Fruit fly (Drosophila melanogaster) whole organism, embryonic: ENCODE results near the gene CG13829.

Experiments
- Atf-2 ChIP-seq: fragments of 200-800 bp; sonication (Bioruptor generic); optimal IDR thresholded peaks from 2 replicates; lab custom pipeline; 2016; ENCODE audit warnings: missing biosample characterization, missing genetic modification characterization
- Awh ChIP-seq: fragments of 200-800 bp; sonication (Bioruptor generic); IDR thresholded peaks from 2 replicates; pipeline ENCODE4, ENCODE4 v1.3.6; 2022; ENCODE audit warnings: missing biosample characterization, missing genetic modification characterization
- Blimp-1 ChIP-seq: fragments of 200-800 bp; sonication (Bioruptor generic); optimal IDR thresholded peaks from 3 replicates; lab custom pipeline; 2018; ENCODE audit warnings: missing biosample characterization, missing genetic modification characterization, mild to moderate bottlenecking, moderate library complexity, missing genetic modification reagents
- CG10959 ChIP-seq: fragments of 200-800 bp; sonication (Bioruptor generic); IDR thresholded peaks from 2 replicates; pipeline ENCODE4 v1.3.6; 2022; ENCODE audit warnings: missing biosample characterization, missing genetic modification characterization
- CG11398 ChIP-seq: fragments of 200-800 bp; sonication (Bioruptor generic); optimal IDR thresholded peaks from 2 replicates; lab custom pipeline; 2016; ENCODE audit warnings: missing biosample characterization, missing genetic modification characterization
- CG11695 ChIP-seq: fragments of 200-800 bp; sonication (Bioruptor generic); IDR thresholded peaks from 3 replicates; pipeline ENCODE4 v1.3.6; 2022; ENCODE audit warnings: missing biosample characterization, missing genetic modification characterization
- CG1529 ChIP-seq: fragments of 200-800 bp; sonication (Bioruptor generic); optimal IDR thresholded peaks from 3 replicates; lab custom pipeline; 2018; ENCODE audit warnings: missing biosample characterization, missing genetic modification characterization
- CG17361 ChIP-seq: fragments of 200-800 bp; sonication (Bioruptor generic); IDR thresholded peaks from 3 replicates; pipeline ENCODE4 v1.3.6; 2022; ENCODE audit warnings: missing biosample characterization, missing genetic modification characterization
- CG17612 ChIP-seq: fragments of 200-800 bp; sonication (Bioruptor generic); IDR thresholded peaks from 2 replicates; pipeline ENCODE4 v1.3.6; 2022; ENCODE audit warnings: missing biosample characterization, missing genetic modification characterization
- CG1792 ChIP-seq: fragments of 200-800 bp; sonication (Bioruptor generic); optimal IDR thresholded peaks from 2 replicates; lab custom pipeline; 2016; ENCODE audit warnings: missing biosample characterization, missing genetic modification characterization
- CG2202 ChIP-seq: fragments of 200-800 bp; sonication (Bioruptor generic); optimal IDR thresholded peaks from 2 replicates; lab custom pipeline; 2018; ENCODE audit warnings: missing biosample characterization, mild to moderate bottlenecking, missing genetic modification characterization
- CG3065 ChIP-seq: fragments of 200-800 bp; sonication (Bioruptor generic); optimal IDR thresholded peaks from 2 replicates; lab custom pipeline; 2016; ENCODE audit warnings: missing biosample characterization, missing genetic modification characterization
- CG4328 ChIP-seq: fragments of 200-800 bp; sonication (Bioruptor generic); optimal IDR thresholded peaks from 3 replicates; lab custom pipeline; 2017; ENCODE audit warnings: missing biosample characterization, missing genetic modification reagents, missing genetic modification characterization
- CG7786 ChIP-seq: fragments of 200-800 bp; sonication (Bioruptor generic); optimal IDR thresholded peaks from 2 replicates; lab custom pipeline; 2016; ENCODE audit warnings: missing biosample characterization, missing genetic modification characterization
- CG9215 ChIP-seq: fragments of 200-800 bp; sonication (Bioruptor generic); IDR thresholded peaks from 2 replicates; pipeline ENCODE4 v1.3.6; 2022; ENCODE audit warnings: missing biosample characterization, missing genetic modification characterization
- CG9797 ChIP-seq: fragments of 200-800 bp; sonication (Bioruptor generic); optimal IDR thresholded peaks from 3 replicates; lab custom pipeline; 2018; ENCODE audit warnings: missing biosample characterization, mild to moderate bottlenecking, missing genetic modification characterization
- CG9876 ChIP-seq: fragments of 200-800 bp; sonication (Bioruptor generic); optimal IDR thresholded peaks from 2 replicates; lab custom pipeline; 2016; ENCODE audit warnings: missing biosample characterization, missing genetic modification characterization
- CHES-1-like ChIP-seq: fragments of 200-800 bp; sonication (Bioruptor generic); optimal IDR thresholded peaks from 2 replicates; lab custom pipeline; 2016; ENCODE audit warnings: missing biosample characterization, missing genetic modification characterization
- D ChIP-seq, 2 experiments: fragments of 200-800 bp in 1 of 2; fragments of >200 bp in 1 of 2; sonication (Bioruptor generic) in 1 of 2; optimal IDR thresholded peaks; 2 replicates in 1 of 2; 3 replicates in 1 of 2; lab custom pipeline; 2017; ENCODE audit warnings: mild to moderate bottlenecking in 1 of 2, missing biosample characterization in 1 of 2, missing genetic modification characterization in 1 of 2, missing genetic modification reagents in 1 of 2
- GATAe ChIP-seq: fragments of 200-800 bp; sonication (Bioruptor generic); conservative IDR thresholded peaks from 2 replicates; pipeline ENCODE4 v1.3.6; 2022; ENCODE audit warnings: missing biosample characterization, missing genetic modification characterization
- Hr78 ChIP-seq, 2 experiments: fragments of 200-800 bp in 1 of 2; fragments of >200 bp in 1 of 2; sonication (Bioruptor generic) in 1 of 2; optimal IDR thresholded peaks; 2 replicates each; lab custom pipeline; 2017 to 2019; ENCODE audit warnings: missing biosample characterization in 2 of 2, missing genetic modification characterization in 2 of 2, mild to moderate bottlenecking in 1 of 2, moderate library complexity in 1 of 2
- MBD-R2 ChIP-seq: fragments of 200-800 bp; sonication (Bioruptor generic); IDR thresholded peaks from 2 replicates; pipeline ENCODE4 v1.3.6; 2022; ENCODE audit warnings: missing biosample characterization, missing genetic modification characterization
- Ssrp ChIP-seq: fragments of 200-800 bp; sonication (Bioruptor generic); optimal IDR thresholded peaks from 2 replicates; lab custom pipeline; 2018; ENCODE audit warnings: missing biosample characterization, mild to moderate bottlenecking, missing genetic modification characterization, moderate library complexity
- Tbp ChIP-seq: fragments of >200 bp; optimal IDR thresholded peaks from 2 replicates; lab custom pipeline; 2018; ENCODE audit warnings: missing biosample characterization, missing genetic modification characterization
- Usf ChIP-seq: fragments of 200-800 bp; sonication (Bioruptor generic); optimal IDR thresholded peaks from 2 replicates; lab custom pipeline; 2017; ENCODE audit warnings: missing genotype, missing biosample characterization, missing genetic modification characterization
- abd-A ChIP-seq: fragments of 200-800 bp; sonication (Bioruptor generic); optimal IDR thresholded peaks from 3 replicates; lab custom pipeline; 2019; ENCODE audit warnings: missing biosample characterization, mild to moderate bottlenecking, missing genetic modification characterization, moderate library complexity
- br ChIP-seq: fragments of >200 bp; optimal IDR thresholded peaks from 2 replicates; lab custom pipeline; 2017
- chif ChIP-seq, 2 experiments: fragments of 200-800 bp; sonication (Bioruptor generic); optimal IDR thresholded peaks; 3 replicates each; lab custom pipeline; 2016; ENCODE audit warnings: missing biosample characterization in 2 of 2, missing genetic modification characterization in 2 of 2
- corto ChIP-seq: fragments of 200-800 bp; sonication (Bioruptor generic); optimal IDR thresholded peaks from 2 replicates; lab custom pipeline; 2016; ENCODE audit warnings: missing biosample characterization, mild to moderate bottlenecking, missing genetic modification characterization, moderate library complexity
- dm ChIP-seq: fragments of 200-800 bp; sonication (Bioruptor generic); optimal IDR thresholded peaks from 3 replicates; lab custom pipeline; 2016; ENCODE audit warnings: missing biosample characterization, missing genetic modification characterization
- ftz-f1 ChIP-seq: fragments of 200-800 bp; sonication (Bioruptor generic); optimal IDR thresholded peaks from 2 replicates; lab custom pipeline; 2016; ENCODE audit warnings: missing biosample characterization, missing genetic modification characterization
- gcm ChIP-seq: fragments of 200-800 bp; sonication (Bioruptor generic); optimal IDR thresholded peaks from 2 replicates; lab custom pipeline; 2019; ENCODE audit warnings: missing biosample characterization, mild to moderate bottlenecking, missing genetic modification characterization, moderate library complexity
- gt ChIP-seq: fragments of 200-800 bp; sonication (Bioruptor generic); IDR thresholded peaks from 2 replicates; pipeline ENCODE4 v1.3.6; 2022; ENCODE audit warnings: missing biosample characterization, missing genetic modification characterization
- hb ChIP-seq: fragments of 200-800 bp; sonication (Bioruptor generic); IDR thresholded peaks from 3 replicates; pipeline ENCODE4 v1.3.6; 2022; ENCODE audit warnings: missing biosample characterization, missing genetic modification characterization; ENCODE audit not compliant: partially characterized antibody
- nerfin-2 ChIP-seq: fragments of 200-800 bp; sonication (Bioruptor generic); IDR thresholded peaks from 2 replicates; pipeline ENCODE4 v1.3.6; 2022; ENCODE audit warnings: missing biosample characterization, missing genetic modification characterization; ENCODE audit not compliant: partially characterized antibody
- peb ChIP-seq: fragments of 200-800 bp; sonication (Bioruptor generic); IDR thresholded peaks from 2 replicates; pipeline ENCODE4 v1.3.6; 2022; ENCODE audit warnings: missing biosample characterization, missing genetic modification characterization
- psq ChIP-seq: fragments of 200-800 bp; sonication (Bioruptor generic); optimal IDR thresholded peaks from 2 replicates; lab custom pipeline; 2017; ENCODE audit warnings: missing biosample characterization, missing genetic modification characterization
- ro ChIP-seq: fragments of 200-800 bp; sonication (Bioruptor generic); IDR thresholded peaks from 2 replicates; pipeline ENCODE4 v1.3.6; 2022; ENCODE audit warnings: missing biosample characterization, missing genetic modification characterization
- sens ChIP-seq: fragments of 200-800 bp; sonication (Bioruptor generic); peaks from one replicate; lab custom pipeline; 2016; ENCODE audit warnings: missing biosample characterization, missing genetic modification characterization
- sens-2 ChIP-seq: fragments of 200-800 bp; sonication (Bioruptor generic); IDR thresholded peaks from 2 replicates; pipeline ENCODE4 v1.3.6; 2022; ENCODE audit warnings: missing biosample characterization, missing genetic modification characterization
- sisA ChIP-seq: fragments of 200-800 bp; sonication (Bioruptor generic); IDR thresholded peaks from 2 replicates; pipeline ENCODE4 v1.3.6; 2022; ENCODE audit warnings: missing biosample characterization, missing genetic modification characterization
- so ChIP-seq: fragments of 200-800 bp; sonication (Bioruptor generic); IDR thresholded peaks from 3 replicates; pipeline ENCODE4 v1.3.6; 2022; ENCODE audit warnings: missing biosample characterization, missing genetic modification characterization
- ssp ChIP-seq: fragments of 200-800 bp; sonication (Bioruptor generic); IDR thresholded peaks from 2 replicates; pipeline ENCODE4 v1.3.6; 2022; ENCODE audit warnings: missing biosample characterization, missing genetic modification characterization
- stc ChIP-seq: fragments of 200-800 bp; sonication (Bioruptor generic); IDR thresholded peaks from 2 replicates; pipeline ENCODE4 v1.3.6; 2022; ENCODE audit warnings: missing biosample characterization, missing genetic modification characterization
- trh ChIP-seq: fragments of 200-800 bp; sonication (Bioruptor generic); optimal IDR thresholded peaks from 2 replicates; lab custom pipeline; 2016; ENCODE audit warnings: missing biosample characterization, missing genetic modification characterization
- tup ChIP-seq: fragments of 200-800 bp; sonication (Bioruptor generic); optimal IDR thresholded peaks from 2 replicates; lab custom pipeline; 2016; ENCODE audit warnings: missing biosample characterization, mild to moderate bottlenecking, missing genetic modification characterization, moderate library complexity
- usp ChIP-seq: fragments of >200 bp; optimal IDR thresholded peaks from 2 replicates; lab custom pipeline; 2017; ENCODE audit warnings: missing biosample characterization, missing genetic modification characterization
- vvl ChIP-seq: fragments of 200-800 bp; sonication (Bioruptor generic); IDR thresholded peaks from 2 replicates; pipeline ENCODE4 v1.3.6; 2022; ENCODE audit warnings: missing biosample characterization, missing genetic modification characterization
- wdn ChIP-seq: fragments of 200-800 bp; sonication (Bioruptor generic); IDR thresholded peaks from 2 replicates; pipeline ENCODE4 v1.3.6; 2022; ENCODE audit warnings: missing biosample characterization, missing genetic modification characterization
- wor ChIP-seq: fragments of 200-800 bp; sonication (Bioruptor generic); IDR thresholded peaks from 2 replicates; pipeline ENCODE4 v1.3.6; 2022; ENCODE audit warnings: missing biosample characterization, missing genetic modification characterization
- zf30C ChIP-seq: fragments of 200-800 bp; sonication (Bioruptor generic); optimal IDR thresholded peaks from 3 replicates; lab custom pipeline; 2018; ENCODE audit warnings: missing biosample characterization, mild to moderate bottlenecking, missing genetic modification characterization

Gene CG13829

dm6 chr3R:23176445-23177087, 15.4 kb upstream of the CG13829 start (continued):
- no peak; the same call in 1 of the 2 replicates for TF ChIP-seq GATAe (GFP tag; lab: Robert Waterston, UW)
- TF ChIP-seq Atf-2 (GFP tag; lab: Kevin White, UChicago), result no peak
- TF ChIP-seq CG2202 (tag; lab: Kevin White, UChicago), result no peak
- TF ChIP-seq CG11695 (GFP tag; lab: Robert Waterston, UW), result peak; percentile 26; the same call in 1 of the 3 replicates
- TF ChIP-seq CG11398 (GFP tag; lab: Kevin White, UChicago), result peak; percentile 50
- no peak for TF ChIP-seq wdn
- no peak for TF ChIP-seq hb (GFP tag; lab: Robert Waterston, UW)
- TF ChIP-seq CHES-1-like (GFP tag; lab: Kevin White, UChicago), result peak; percentile 54
- TF ChIP-seq D (optimal IDR thresholded peaks at IDR 0.05; lab: Kevin White, UChicago), result no peak
- peak; percentile 2 for TF ChIP-seq D (GFP tag; optimal IDR thresholded peaks at IDR 0.05; lab: Kevin White, UChicago)
- TF ChIP-seq CG17612, result no peak
- no peak for TF ChIP-seq br (lab: Kevin White, UChicago)
- no peak for TF ChIP-seq ro
- TF ChIP-seq CG17361 (GFP tag; lab: Robert Waterston, UW), result no peak
- no peak for TF ChIP-seq ftz-f1 (GFP tag; lab: Kevin White, UChicago)
- TF ChIP-seq CG7786 (GFP tag; lab: Kevin White, UChicago), result peak; percentile 47
- peak; percentile 67; the same call in 1 of the 3 replicates for TF ChIP-seq so (GFP tag; lab: Robert Waterston, UW)
- peak; percentile 29; the same call in 1 of the 2 replicates for TF ChIP-seq CG10959 (GFP tag; lab: Robert Waterston, UW)
- TF ChIP-seq gt (GFP tag; lab: Robert Waterston, UW), result no peak
- TF ChIP-seq CG9797, result no peak
- no peak for TF ChIP-seq wor (GFP tag; lab: Robert Waterston, UW)
- no peak for TF ChIP-seq trh
- 0 out of 2 replicates have a peak, but pooled peaks have one; percentile 21 for TF ChIP-seq stc (GFP tag; lab: Robert Waterston, UW)
- TF ChIP-seq chif (GFP tag; optimal IDR thresholded peaks at IDR 0.05; lab: Kevin White, UChicago), result no peak
- TF ChIP-seq sens-2 (GFP tag; lab: Robert Waterston, UW), result no peak
- TF ChIP-seq CG1792 (GFP tag; lab: Kevin White, UChicago), result peak; percentile 36
- TF ChIP-seq nerfin-2 (GFP tag; lab: Robert Waterston, UW), result no peak
- TF ChIP-seq CG9215 (GFP tag; lab: Robert Waterston, UW), result no peak
- TF ChIP-seq dm (GFP tag; lab: Kevin White, UChicago), result peak; percentile 19
- no peak for TF ChIP-seq Tbp
- no peak for TF ChIP-seq Usf
- no peak for TF ChIP-seq CG9876 (GFP tag; lab: Kevin White, UChicago)
- no peak for TF ChIP-seq corto (GFP tag; lab: Kevin White, UChicago)
- no peak for TF ChIP-seq abd-A (tag; lab: Kevin White, UChicago)
- TF ChIP-seq CG1529, result no peak
- TF ChIP-seq usp (GFP tag; lab: Kevin White, UChicago), result no peak
- TF ChIP-seq CG4328 (GFP tag; lab: Kevin White, UChicago), result peak; percentile 57
- peak; percentile 27 for TF ChIP-seq Blimp-1 (GFP tag; lab: Kevin White, UChicago)
- TF ChIP-seq psq (GFP tag; lab: Kevin White, UChicago), result no peak
- TF ChIP-seq Hr78 (GFP tag; optimal IDR thresholded peaks at IDR 0.05; lab: Kevin White, UChicago), result no peak
- TF ChIP-seq Ssrp (tag; lab: Kevin White, UChicago), result no peak
- TF ChIP-seq Awh (GFP tag; lab: Robert Waterston, UW), result peak; percentile 66; the same call in 1 of the 2 replicates
- TF ChIP-seq gcm (GFP tag; lab: Kevin White, UChicago), result no peak
- 0 out of 2 replicates have a peak, but pooled peaks have one; percentile 24 for TF ChIP-seq MBD-R2 (GFP tag; lab: Robert Waterston, UW)
- TF ChIP-seq tup (GFP tag; lab: Kevin White, UChicago), result peak; percentile 24
- TF ChIP-seq vvl (GFP tag; lab: Robert Waterston, UW), result peak; percentile 45; the same call in 1 of the 2 replicates
- TF ChIP-seq sens (GFP tag; lab: Kevin White, UChicago), result peak; percentile 78
- TF ChIP-seq sisA (GFP tag; lab: Robert Waterston, UW), result no peak
- no peak for TF ChIP-seq ssp (GFP tag; lab: Robert Waterston, UW)
- no peak for TF ChIP-seq zf30C (GFP tag; lab: Kevin White, UChicago)
- TF ChIP-seq CG3065 (GFP tag; lab: Kevin White, UChicago), result no peak
- TF ChIP-seq peb (GFP tag; lab: Robert Waterston, UW), result no peak
